Worm (Caenorhabditis elegans) whole organism, L1 larva: Measurements from ENCODE around the gene T18D3.9.

Experiments used
- C04F5.9 ChIP-seq: sonication (generic microtip); optimal IDR thresholded peaks from 2 replicates; lab custom pipeline; 2016; ENCODE audit warnings: missing genetic modification characterization, missing compliant biosample characterization
- C16A3.4 ChIP-seq: fragments of 150-350 bp; optimal IDR thresholded peaks from 2 replicates; lab custom pipeline; 2014; ENCODE audit warnings: missing biosample characterization, missing genetic modification characterization
- C34B4.2 ChIP-seq: sonication (generic microtip); optimal IDR thresholded peaks from 2 replicates; lab custom pipeline; 2017; ENCODE audit warnings: mild to moderate bottlenecking, missing genetic modification characterization, missing compliant biosample characterization
- F16B12.6 ChIP-seq: fragments of 150-350 bp; optimal IDR thresholded peaks from 2 replicates; lab custom pipeline; 2014; ENCODE audit warnings: missing biosample characterization, missing genetic modification characterization
- aha-1 ChIP-seq: fragments of 150-350 bp; optimal IDR thresholded peaks from 2 replicates; lab custom pipeline; 2014; ENCODE audit warnings: missing biosample characterization, missing genetic modification characterization
- aly-2 ChIP-seq: fragments of 150-350 bp; optimal IDR thresholded peaks from 2 replicates; lab custom pipeline; 2014; ENCODE audit warnings: missing biosample characterization, missing genetic modification characterization
- ama-1 ChIP-seq: fragments of 150-350 bp; optimal IDR thresholded peaks from 2 replicates; lab custom pipeline; 2014
- ceh-8 ChIP-seq: fragments of 200-800 bp; sonication (Bioruptor generic); optimal IDR thresholded peaks from 2 replicates; lab custom pipeline; 2018; ENCODE audit warnings: mild to moderate bottlenecking, missing genetic modification characterization, moderate library complexity, missing compliant biosample characterization
- ceh-82 ChIP-seq, 3 experiments: fragments of 150-350 bp in 1 of 3; sonication (generic microtip) in 2 of 3; optimal IDR thresholded peaks; 2 replicates each; lab custom pipeline; 2014 to 2017; ENCODE audit warnings: missing biosample characterization in 3 of 3, missing genetic modification characterization in 3 of 3
- ceh-90 ChIP-seq: sonication (generic microtip); optimal IDR thresholded peaks from 2 replicates; lab custom pipeline; 2016; ENCODE audit warnings: missing genetic modification characterization, missing compliant biosample characterization
- ces-1 ChIP-seq: fragments of 150-350 bp; optimal IDR thresholded peaks from 2 replicates; lab custom pipeline; 2014; ENCODE audit warnings: missing biosample characterization, missing genetic modification reagents, missing genetic modification characterization
- dpl-1 ChIP-seq, 3 experiments: fragments of 150-350 bp in 2 of 3; sonication (generic microtip) in 1 of 3; optimal IDR thresholded peaks; 2 replicates each; lab custom pipeline; 2014 to 2017; ENCODE audit warnings: missing biosample characterization in 3 of 3, missing genetic modification characterization in 3 of 3, missing genetic modification reagents in 3 of 3
- efl-1 ChIP-seq, 4 experiments: fragments of 150-350 bp; optimal IDR thresholded peaks in 3 of 4; peaks in 1 of 4; 1 replicate in 1 of 4; 2 replicates in 3 of 4; lab custom pipeline; 2014; ENCODE audit warnings: missing biosample characterization in 2 of 4, missing genetic modification characterization in 2 of 4, missing genetic modification reagents in 2 of 4
- egl-27 ChIP-seq, 2 experiments: fragments of 150-350 bp in 1 of 2; sonication (generic microtip); optimal IDR thresholded peaks; 3 replicates each; lab custom pipeline; 2017 to 2018; ENCODE audit warnings: missing biosample characterization in 2 of 2, missing genetic modification characterization in 2 of 2, missing genetic modification reagents in 2 of 2
- elt-3 ChIP-seq, 6 experiments: fragments of 150-350 bp in 1 of 6; sonication (generic microtip); optimal IDR thresholded peaks; 2 replicates each; lab custom pipeline; 2017 to 2018; ENCODE audit warnings: missing biosample characterization in 6 of 6, missing genetic modification characterization in 6 of 6, inconsistent platforms in 1 of 6
- ets-5 ChIP-seq: fragments of 200-800 bp; sonication (Bioruptor generic); IDR thresholded peaks from 2 replicates; pipeline ENCODE4 v1.3.6; 2022; ENCODE audit warnings: missing genetic modification characterization, missing compliant biosample characterization
- fkh-4 ChIP-seq: sonication (generic microtip); optimal IDR thresholded peaks from 2 replicates; lab custom pipeline; 2016; ENCODE audit warnings: missing compliant biosample characterization, missing genetic modification characterization, borderline replicate concordance
- fkh-8 ChIP-seq: sonication (generic microtip); optimal IDR thresholded peaks from 2 replicates; lab custom pipeline; 2016; ENCODE audit warnings: mild to moderate bottlenecking, missing genetic modification characterization, missing compliant biosample characterization
- grh-1 ChIP-seq: fragments of 200-800 bp; sonication (Bioruptor generic); IDR thresholded peaks from 2 replicates; pipeline ENCODE4 v1.3.6; 2022; ENCODE audit warnings: missing genetic modification reagents, missing genetic modification characterization, missing compliant biosample characterization
- hlh-4 ChIP-seq: sonication (generic microtip); optimal IDR thresholded peaks from 2 replicates; lab custom pipeline; 2016; ENCODE audit warnings: mild to moderate bottlenecking, missing genetic modification characterization, missing compliant biosample characterization
- lin-13 ChIP-seq: fragments of 150-350 bp; optimal IDR thresholded peaks from 2 replicates; lab custom pipeline; 2014; ENCODE audit warnings: missing biosample characterization, missing genetic modification reagents, missing genetic modification characterization
- lin-14 ChIP-seq: fragments of 200-800 bp; sonication (Bioruptor generic); optimal IDR thresholded peaks from 2 replicates; lab custom pipeline; 2018; ENCODE audit warnings: mild to moderate bottlenecking, missing genetic modification characterization, moderate library complexity, missing compliant biosample characterization
- lin-35 ChIP-seq, 2 experiments: fragments of 150-350 bp; optimal IDR thresholded peaks; 2 replicates each; lab custom pipeline; 2014; ENCODE audit warnings: missing biosample characterization in 2 of 2, missing genetic modification characterization in 2 of 2, missing genetic modification reagents in 2 of 2
- lin-39 ChIP-seq: fragments of 150-350 bp; optimal IDR thresholded peaks from 2 replicates; lab custom pipeline; 2014; ENCODE audit warnings: missing biosample characterization, missing genetic modification reagents, missing genetic modification characterization
- lir-3 ChIP-seq: sonication (generic microtip); optimal IDR thresholded peaks from 2 replicates; lab custom pipeline; 2016; ENCODE audit warnings: mild to moderate bottlenecking, missing genetic modification characterization, moderate library complexity, missing compliant biosample characterization; ENCODE audit not compliant: poor library complexity
- mab-9 ChIP-seq: fragments of 200-800 bp; sonication (Bioruptor generic); IDR thresholded peaks from 2 replicates; pipeline ENCODE4 v1.3.6; 2022; ENCODE audit warnings: missing genetic modification reagents, missing genetic modification characterization, missing compliant biosample characterization
- mdl-1 ChIP-seq, 2 experiments: fragments of 150-350 bp; optimal IDR thresholded peaks; 2 replicates each; lab custom pipeline; 2014 to 2017; ENCODE audit warnings: missing biosample characterization in 2 of 2, missing genetic modification characterization in 2 of 2, inconsistent platforms in 1 of 2
- mep-1 ChIP-seq: fragments of 150-350 bp; optimal IDR thresholded peaks from 2 replicates; lab custom pipeline; 2014; ENCODE audit warnings: missing biosample characterization, missing genetic modification characterization
- nhr-12 ChIP-seq: sonication (generic microtip); optimal IDR thresholded peaks from 2 replicates; lab custom pipeline; 2017; ENCODE audit warnings: missing biosample characterization, missing genetic modification characterization
- nhr-19 ChIP-seq: fragments of 200-800 bp; sonication (Bioruptor generic); conservative IDR thresholded peaks from 2 replicates; pipeline ENCODE4 v1.3.6; 2022; ENCODE audit warnings: missing genetic modification characterization, missing compliant biosample characterization
- nhr-20 ChIP-seq: sonication (generic microtip); optimal IDR thresholded peaks from 2 replicates; lab custom pipeline; 2016; ENCODE audit warnings: mild to moderate bottlenecking, missing genetic modification characterization, missing compliant biosample characterization
- nhr-71 ChIP-seq: sonication (generic microtip); optimal IDR thresholded peaks from 2 replicates; lab custom pipeline; 2016; ENCODE audit warnings: mild to moderate bottlenecking, missing genetic modification characterization, moderate library complexity, missing compliant biosample characterization
- nhr-77 ChIP-seq: fragments of 150-350 bp; optimal IDR thresholded peaks from 2 replicates; lab custom pipeline; 2014; ENCODE audit warnings: missing biosample characterization, missing genetic modification characterization
- nhr-84 ChIP-seq: sonication (generic microtip); optimal IDR thresholded peaks from 2 replicates; lab custom pipeline; 2017; ENCODE audit warnings: missing biosample characterization, missing genetic modification characterization
- nhr-85 ChIP-seq: sonication (generic microtip); peaks from one replicate; lab custom pipeline; 2016; ENCODE audit warnings: missing genetic modification characterization, inconsistent platforms, missing compliant biosample characterization
- nhr-90 ChIP-seq: sonication (generic microtip); optimal IDR thresholded peaks from 2 replicates; lab custom pipeline; 2016; ENCODE audit warnings: mild to moderate bottlenecking, missing genetic modification characterization, missing compliant biosample characterization; ENCODE audit not compliant: poor library complexity
- pag-3 ChIP-seq: sonication (generic microtip); optimal IDR thresholded peaks from 2 replicates; lab custom pipeline; 2017; ENCODE audit warnings: missing genetic modification characterization, mild to moderate bottlenecking, missing compliant biosample characterization, antibody characterized with exemption, borderline replicate concordance; ENCODE audit not compliant: insufficient read depth
- pax-3 ChIP-seq: fragments of 200-800 bp; sonication (Bioruptor generic); optimal IDR thresholded peaks from 2 replicates; lab custom pipeline; 2018; ENCODE audit warnings: mild to moderate bottlenecking, missing genetic modification characterization, moderate library complexity, missing compliant biosample characterization
- rnt-1 ChIP-seq: sonication (generic microtip); optimal IDR thresholded peaks from 2 replicates; lab custom pipeline; 2016; ENCODE audit warnings: mild to moderate bottlenecking, missing genetic modification characterization, moderate library complexity, missing compliant biosample characterization
- skn-1 ChIP-seq: fragments of 150-350 bp; optimal IDR thresholded peaks from 2 replicates; lab custom pipeline; 2014; ENCODE audit warnings: missing biosample characterization, missing genetic modification characterization
- snpc-4 ChIP-seq: fragments of 150-350 bp; optimal IDR thresholded peaks from 2 replicates; lab custom pipeline; 2014; ENCODE audit warnings: missing biosample characterization, missing genetic modification characterization
- snu-23 ChIP-seq: sonication (generic microtip); optimal IDR thresholded peaks from 2 replicates; lab custom pipeline; 2016; ENCODE audit warnings: missing genetic modification characterization, missing compliant biosample characterization
- sox-4 ChIP-seq: sonication (generic microtip); optimal IDR thresholded peaks from 2 replicates; lab custom pipeline; 2016; ENCODE audit warnings: missing genetic modification characterization, missing compliant biosample characterization
- sptf-1 ChIP-seq: fragments of 150-350 bp; optimal IDR thresholded peaks from 2 replicates; lab custom pipeline; 2014; ENCODE audit warnings: missing biosample characterization, missing genetic modification characterization
- swsn-7 ChIP-seq: sonication (generic microtip); optimal IDR thresholded peaks from 2 replicates; lab custom pipeline; 2016; ENCODE audit warnings: missing genetic modification characterization, missing compliant biosample characterization
- tlp-1 ChIP-seq: fragments of 150-350 bp; optimal IDR thresholded peaks from 2 replicates; lab custom pipeline; 2014; ENCODE audit warnings: missing biosample characterization, missing genetic modification characterization
- unc-130 ChIP-seq: fragments of 150-350 bp; optimal IDR thresholded peaks from 2 replicates; lab custom pipeline; 2017; ENCODE audit warnings: missing biosample characterization, missing genetic modification characterization, inconsistent platforms
- unc-86 ChIP-seq: sonication (generic microtip); optimal IDR thresholded peaks from 2 replicates; lab custom pipeline; 2016; ENCODE audit warnings: missing genetic modification characterization, missing compliant biosample characterization
- unc-98 ChIP-seq: fragments of 200-800 bp; sonication (Bioruptor generic); IDR thresholded peaks from 2 replicates; pipeline ENCODE4 v1.3.6; 2022; ENCODE audit warnings: missing genetic modification characterization, missing compliant biosample characterization
- xbp-1 ChIP-seq: sonication (generic microtip); optimal IDR thresholded peaks from 2 replicates; lab custom pipeline; 2016; ENCODE audit warnings: missing genetic modification characterization, missing compliant biosample characterization
- zip-4 ChIP-seq: fragments of 200-800 bp; sonication (Bioruptor generic); optimal IDR thresholded peaks from 2 replicates; lab custom pipeline; 2018; ENCODE audit warnings: mild to moderate bottlenecking, missing genetic modification characterization, moderate library complexity, missing compliant biosample characterization
- ztf-11 ChIP-seq, 2 experiments: sonication (generic microtip); optimal IDR thresholded peaks; 2 replicates each; lab custom pipeline; 2016 to 2017; ENCODE audit warnings: missing genetic modification characterization in 2 of 2, missing biosample characterization in 1 of 2, missing compliant biosample characterization in 1 of 2

Gene T18D3.9

DNA sequence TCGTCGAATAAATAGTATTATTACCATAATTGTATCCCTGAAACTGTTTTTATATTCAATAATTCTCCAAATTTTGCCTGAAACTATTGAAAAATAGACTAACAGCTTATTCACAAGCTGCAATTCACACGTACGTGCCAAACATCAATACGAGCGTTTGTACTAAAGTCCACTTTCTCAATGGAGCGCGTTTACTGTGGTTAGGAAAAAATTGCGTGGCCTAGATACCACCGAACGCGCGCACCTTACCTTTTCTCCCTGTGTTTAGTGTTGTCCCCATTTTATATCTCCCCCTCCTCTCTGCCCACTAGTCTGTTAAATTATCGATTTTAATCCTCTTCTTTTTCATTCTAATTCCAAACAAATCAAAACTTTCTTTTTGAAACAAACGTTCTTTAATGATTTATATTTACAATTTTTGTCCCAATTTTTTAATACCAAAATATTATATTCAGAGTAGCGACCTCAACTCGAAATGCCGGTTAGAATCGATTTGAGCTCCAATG, at the start of gene T18D3.9, which contains the start of gene T18D3.1:
TSS of gene T18D3.9 (minus strand) at position 168 of the 506 bp plus-strand sequence.
TSS of gene T18D3.1 (plus strand) at position 456 of the 506 bp plus-strand sequence.
- TF ChIP-seq dpl-1 (GFP tag; optimal IDR thresholded peaks at IDR 0.05; lab: Kevin White, UChicago): peak in 2 of 3 experiments; percentile 28 to 34
- TF ChIP-seq C34B4.2 (tag; lab: Kevin White, UChicago): no peak
- peak; percentile 37 for TF ChIP-seq nhr-71 (tag; lab: Kevin White, UChicago)
- no peak for TF ChIP-seq sox-4 (tag; lab: Kevin White, UChicago)
- no peak for TF ChIP-seq egl-27 (tag; optimal IDR thresholded peaks at IDR 0.05; lab: Kevin White, UChicago)
- no peak for TF ChIP-seq ceh-90 (tag; lab: Kevin White, UChicago)
- no peak for TF ChIP-seq snpc-4 (tag; lab: Kevin White, UChicago)
- peak; percentile 49 for TF ChIP-seq snu-23 (GFP tag; lab: Kevin White, UChicago)
- TF ChIP-seq pax-3 (tag; lab: Kevin White, UChicago): no peak
- TF ChIP-seq grh-1: no peak
- TF ChIP-seq mab-9: no peak
- no peak for TF ChIP-seq hlh-4 (tag; lab: Kevin White, UChicago)
- TF ChIP-seq nhr-19 (GFP tag; lab: Robert Waterston, UW): no peak
- peak; percentile 27 for TF ChIP-seq skn-1
- TF ChIP-seq nhr-77 (tag; lab: Kevin White, UChicago): no peak
- peak in 1 of 2 experiments; percentile 20 for TF ChIP-seq mdl-1 (tag; optimal IDR thresholded peaks at IDR 0.05; lab: Kevin White, UChicago)
- TF ChIP-seq aha-1 (tag; lab: Kevin White, UChicago): no peak
- no peak for TF ChIP-seq unc-98 (GFP tag; lab: Robert Waterston, UW)
- TF ChIP-seq lin-39 (tag; lab: Kevin White, UChicago): no peak
- no peak for TF ChIP-seq rnt-1 (tag; lab: Kevin White, UChicago)
- no peak for TF ChIP-seq ets-5 (GFP tag; lab: Robert Waterston, UW)
- peak; percentile 63 for TF ChIP-seq fkh-8
- no peak for TF ChIP-seq unc-86
- no peak for TF ChIP-seq F16B12.6
- TF ChIP-seq lin-14 (GFP tag; lab: Kevin White, UChicago): peak; percentile 79
- TF ChIP-seq lin-35 (GFP tag; optimal IDR thresholded peaks at IDR 0.05; lab: Kevin White, UChicago): peak; percentile 21 to 45
- no peak for TF ChIP-seq pag-3 (tag; lab: Kevin White, UChicago)
- TF ChIP-seq aly-2: no peak
- TF ChIP-seq ces-1 (GFP tag; lab: Kevin White, UChicago): no peak
- TF ChIP-seq ama-1 (lab: Kevin White, UChicago): no peak
- peak; percentile 1 for TF ChIP-seq lir-3
- no peak for TF ChIP-seq tlp-1 (tag; lab: Kevin White, UChicago)
- peak; percentile 14 for TF ChIP-seq swsn-7 (tag; lab: Kevin White, UChicago)
- no peak for TF ChIP-seq ceh-8
- TF ChIP-seq lin-13 (GFP tag; lab: Kevin White, UChicago): peak; percentile 35
- TF ChIP-seq nhr-90 (tag; lab: Kevin White, UChicago): peak; percentile 36
- peak; percentile 17 for TF ChIP-seq xbp-1 (tag; lab: Kevin White, UChicago)
- TF ChIP-seq elt-3 (tag; optimal IDR thresholded peaks at IDR 0.05; lab: Kevin White, UChicago): peak in 2 of 6 experiments; percentile 52
- peak; percentile 9 to 25 for TF ChIP-seq efl-1 (optimal IDR thresholded peaks at IDR 0.05; lab: Kevin White, UChicago)
- TF ChIP-seq efl-1 (GFP tag; optimal IDR thresholded peaks at IDR 0.05 in 1 of 2; lab: Kevin White, UChicago): peak in 1 of 2 experiments; percentile 65
- TF ChIP-seq ztf-11 (tag; optimal IDR thresholded peaks at IDR 0.05; lab: Kevin White, UChicago): no peak
- TF ChIP-seq nhr-85: no peak
- TF ChIP-seq sptf-1 (tag; lab: Kevin White, UChicago): no peak
- TF ChIP-seq mep-1 (tag; lab: Kevin White, UChicago): peak; percentile 58
- TF ChIP-seq nhr-84 (tag; lab: Kevin White, UChicago): no peak
- no peak for TF ChIP-seq ceh-82 (tag; optimal IDR thresholded peaks at IDR 0.05; lab: Kevin White, UChicago)
- no peak for TF ChIP-seq fkh-4 (tag; lab: Kevin White, UChicago)
- TF ChIP-seq nhr-20: peak; percentile 51
- TF ChIP-seq nhr-12: no peak
- TF ChIP-seq C04F5.9: no peak
- TF ChIP-seq C16A3.4: peak; percentile 56
- TF ChIP-seq unc-130 (tag; lab: Kevin White, UChicago): peak; percentile 12
- no peak for TF ChIP-seq zip-4 (GFP tag; lab: Kevin White, UChicago)
